Worm (Caenorhabditis elegans): Measurements from ENCODE around the gene srx-63.

Gene srx-63

ce11 chrV:3929099-3929498 is 2.3 kb upstream of the srx-63 start, which contains the start of gene srx-64:
Gene srx-64, plus strand, starts transcription at chrV:3929399.
- TF ChIP-seq lin-13 (GFP tag; optimal IDR thresholded peaks at IDR 0.05) (no peak), gei-8 (GFP tag; optimal IDR thresholded peaks at IDR 0.05) (no peak), ztf-7 (tag; optimal IDR thresholded peaks at IDR 0.05) (no peak), ceh-20 (GFP tag; IDR thresholded peaks at IDR 0.05) (no peak), nhr-111 (GFP tag; optimal IDR thresholded peaks at IDR 0.05) (no peak)

- 0 out of 2 replicates have a peak, but pooled peaks have one; percentile 34 for TF ChIP-seq dmd-6 (GFP tag; IDR thresholded peaks at IDR 0.05)
- TF ChIP-seq ZK546.5 (tag; optimal IDR thresholded peaks at IDR 0.05), result no peak
- TF ChIP-seq pqm-1 (tag; optimal IDR thresholded peaks at IDR 0.05), result peak; percentile 7
- peak; percentile 86 for TF ChIP-seq nhr-28 (tag; optimal IDR thresholded peaks at IDR 0.05)
Observed at ce11 chrV:3935892-3936478, 4.6 kb downstream of the srx-63 start, which contains the start of gene cyp-35A5. Gene cyp-35A5, plus strand, starts transcription at chrV:3936326.

- no peak for TF ChIP-seq saeg-2 (GFP tag; IDR thresholded peaks at IDR 0.05)
- TF ChIP-seq daf-16 (GFP tag; optimal IDR thresholded peaks at IDR 0.05), result no peak
- peak; percentile 68 for TF ChIP-seq daf-16 (tag; optimal IDR thresholded peaks at IDR 0.05)
- TF ChIP-seq nhr-28 (tag; optimal IDR thresholded peaks at IDR 0.05), result peak; percentile 92
Observed at ce11 chrV:3938789-3939188, 7.4 kb downstream of the srx-63 start, which contains the start of gene cyp-35B1. Gene cyp-35B1, plus strand, starts transcription at chrV:3939032.

- peak; percentile 34 for TF ChIP-seq nhr-28 (tag; optimal IDR thresholded peaks at IDR 0.05)
- no peak for TF ChIP-seq F49E8.2 (tag; optimal IDR thresholded peaks at IDR 0.05; ENCODE audit: borderline replicate concordance)
Observed at ce11 chrV:3941860-3942259, 10.4 kb downstream of the srx-63 start, which contains the start of gene cyp-35B2. Gene cyp-35B2, plus strand, starts transcription at chrV:3942160.

ce11 chrV:3943364-3943763 is 11.9 kb downstream of the srx-63 start:
- no peak for TF ChIP-seq daf-8 (GFP tag; IDR thresholded peaks at IDR 0.05)
- TF ChIP-seq lin-38 (GFP tag; IDR thresholded peaks at IDR 0.05), result no peak
- peak; percentile 97 for TF ChIP-seq aha-1 (tag)
- TF ChIP-seq mdt-29 (GFP tag; IDR thresholded peaks at IDR 0.05), result no peak
- TF ChIP-seq ceh-32 (tag; optimal IDR thresholded peaks at IDR 0.05; ENCODE audit: poor library complexity), result no peak

- TF ChIP-seq D1046.2 (GFP tag; IDR thresholded peaks at IDR 0.05), result no peak
- no peak for TF ChIP-seq unc-130 (GFP tag; optimal IDR thresholded peaks at IDR 0.05)
- TF ChIP-seq aha-1 (tag), result no peak
- TF ChIP-seq nhr-28 (tag; optimal IDR thresholded peaks at IDR 0.05), result no peak
- TF ChIP-seq ceh-82 (tag; optimal IDR thresholded peaks at IDR 0.05), result no peak
- no peak for TF ChIP-seq gei-8 (GFP tag; optimal IDR thresholded peaks at IDR 0.05)
- no peak for TF ChIP-seq lin-1 (GFP tag; IDR thresholded peaks at IDR 0.05)
- TF ChIP-seq F37D6.2 (tag; optimal IDR thresholded peaks at IDR 0.05), result no peak
- TF ChIP-seq lim-7 (GFP tag; IDR thresholded peaks at IDR 0.05), result no peak
- no peak for TF ChIP-seq ztf-7 (tag; optimal IDR thresholded peaks at IDR 0.05)
- TF ChIP-seq cey-2 (tag; optimal IDR thresholded peaks at IDR 0.05; ENCODE audit: borderline replicate concordance, insufficient read depth), result no peak
- no peak for TF ChIP-seq fos-1 (tag; optimal IDR thresholded peaks at IDR 0.05)
- TF ChIP-seq unc-62 (GFP tag; optimal IDR thresholded peaks at IDR 0.05 in 1 of 2), result no peak
- TF ChIP-seq unc-62 (tag; optimal IDR thresholded peaks at IDR 0.05), result no peak
- TF ChIP-seq ceh-44 (GFP tag; IDR thresholded peaks at IDR 0.05), result no peak
- TF ChIP-seq ceh-32 (tag; optimal IDR thresholded peaks at IDR 0.05; ENCODE audit: poor library complexity), result no peak
Observed at ce11 chrV:3945053-3945452, 13.6 kb downstream of the srx-63 start, which contains the start of gene cyp-35B3. Gene cyp-35B3, plus strand, starts transcription at chrV:3945353.

ce11 chrV:3949723-3950122 is 18.3 kb downstream of the srx-63 start, which contains the start of gene dach-1:
Gene dach-1, plus strand, starts transcription at chrV:3950023.
- TF ChIP-seq nhr-42 (GFP tag; IDR thresholded peaks at IDR 0.05) (no peak), ctbp-1 (GFP tag; IDR thresholded peaks at IDR 0.05) (no peak), unc-62 (GFP tag; optimal IDR thresholded peaks at IDR 0.05 in 1 of 2) (no peak), unc-62 (tag; optimal IDR thresholded peaks at IDR 0.05) (no peak), aha-1 (tag) (peak; percentile 65), ceh-32 (tag; optimal IDR thresholded peaks at IDR 0.05; ENCODE audit: poor library complexity) (no peak), nhr-10 (tag; optimal IDR thresholded peaks at IDR 0.05) (no peak), fos-1 (tag; optimal IDR thresholded peaks at IDR 0.05) (no peak), daf-16 (GFP tag; optimal IDR thresholded peaks at IDR 0.05) (no peak), daf-16 (tag; optimal IDR thresholded peaks at IDR 0.05) (peak; percentile 66), ama-1 (optimal IDR thresholded peaks at IDR 0.05) (no peak), nhr-48 (tag; optimal IDR thresholded peaks at IDR 0.05) (no peak)
